Fruit fly (Drosophila melanogaster): Measurements from ENCODE around the gene wts.

wts gene

DNA sequence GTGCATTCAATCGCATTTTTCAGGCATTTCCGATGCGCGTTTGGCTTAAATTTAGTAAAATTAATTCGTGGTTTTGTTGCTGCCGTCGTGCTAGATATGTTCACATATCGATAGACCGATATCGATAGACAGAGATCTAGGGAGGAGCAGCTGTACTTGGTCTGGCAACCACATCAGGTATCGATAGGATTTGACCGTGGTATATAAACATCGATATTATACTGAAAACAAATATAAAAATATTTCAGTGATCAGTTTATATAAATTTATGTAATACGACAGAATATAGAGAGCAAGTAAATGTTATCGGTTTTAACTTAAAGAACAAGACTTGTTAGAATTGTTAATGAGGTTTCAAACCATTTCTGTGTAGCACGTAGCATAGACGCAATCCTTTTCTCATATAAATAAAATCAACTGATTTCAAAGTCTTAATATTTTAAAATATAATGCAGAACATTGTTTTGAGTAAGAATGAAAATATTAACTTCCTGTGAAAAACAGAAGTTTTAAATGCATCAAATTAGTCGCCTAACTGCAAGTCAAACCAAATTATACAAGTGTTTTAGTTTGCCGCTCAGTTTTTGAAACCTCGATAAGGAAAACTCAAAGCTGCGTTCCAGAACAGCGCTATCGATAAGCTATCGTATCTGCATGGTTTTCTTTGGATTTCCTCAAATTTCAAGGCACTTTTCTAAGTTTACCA, at the start of gene wts, which contains the start of gene dj-1beta:
wts (minus strand) TSS at position 130 of the 706 bp plus-strand sequence.
dj-1beta (plus strand) TSS at position 628 of the 706 bp plus-strand sequence.
- TF ChIP-seq Dref (GFP tag; IDR thresholded peaks at IDR 0.05) (peak; percentile 99), inv (GFP tag; IDR thresholded peaks at IDR 0.05; ENCODE audit: partially characterized antibody) (peak; percentile 88), phol (tag; optimal IDR thresholded peaks at IDR 0.05) (peak; percentile 15), cwo (GFP tag; optimal IDR thresholded peaks at IDR 0.05) (no peak), vvl (GFP tag; IDR thresholded peaks at IDR 0.05) (peak; percentile 55), Vsx1 (GFP tag; optimal IDR thresholded peaks at IDR 0.05) (no peak), grau (tag; optimal IDR thresholded peaks at IDR 0.05) (peak; percentile 8), zfh2 (GFP tag; optimal IDR thresholded peaks at IDR 0.05) (no peak), Tbp (GFP tag; optimal IDR thresholded peaks at IDR 0.05) (no peak), CG4617 (GFP tag; optimal IDR thresholded peaks at IDR 0.05; ENCODE audit: borderline replicate concordance) (peak; percentile 45), Nf-YA (GFP tag; IDR thresholded peaks at IDR 0.05) (no peak), sima (GFP tag; optimal IDR thresholded peaks at IDR 0.05) (no peak), Bgb (GFP tag; IDR thresholded peaks at IDR 0.05; ENCODE audit: partially characterized antibody) (peak; percentile 97), CG13287 (GFP tag; IDR thresholded peaks at IDR 0.05; ENCODE audit: partially characterized antibody) (peak; percentile 90), CG14710 (tag; optimal IDR thresholded peaks at IDR 0.05) (peak; percentile 52), stwl (tag; optimal IDR thresholded peaks at IDR 0.05) (peak; percentile 70), CG33213 (GFP tag; optimal IDR thresholded peaks at IDR 0.05) (no peak), her (GFP tag; optimal IDR thresholded peaks at IDR 0.05) (peak; percentile 99), slbo (GFP tag; IDR thresholded peaks at IDR 0.05) (peak; percentile 32; the same call in 1 of the 2 replicates), CG3995 (GFP tag; optimal IDR thresholded peaks at IDR 0.05) (peak; percentile 89), Ets65A (GFP tag) (no peak), sna (GFP tag; IDR thresholded peaks at IDR 0.05; ENCODE audit: partially characterized antibody) (peak; percentile 87), CG10543 (GFP tag; optimal IDR thresholded peaks at IDR 0.05) (no peak), Fer1 (GFP tag; optimal IDR thresholded peaks at IDR 0.05) (no peak), MBD-R2 (GFP tag; IDR thresholded peaks at IDR 0.05) (peak; percentile 15; the same call in 1 of the 2 replicates), pzg (GFP tag; optimal IDR thresholded peaks at IDR 0.05) (peak; percentile 86), chn (GFP tag; optimal IDR thresholded peaks at IDR 0.05) (no peak), CG34224 (GFP tag; IDR thresholded peaks at IDR 0.05; ENCODE audit: partially characterized antibody) (peak; percentile 83), CG32532 (GFP tag; IDR thresholded peaks at IDR 0.05) (0 out of 2 replicates have a peak, but pooled peaks have one; percentile 13), CG12769 (tag; optimal IDR thresholded peaks at IDR 0.05) (peak; percentile 8), CG3726 (GFP tag; IDR thresholded peaks at IDR 0.05) (no peak), Dfd (GFP tag; optimal IDR thresholded peaks at IDR 0.05) (no peak), lab (GFP tag; optimal IDR thresholded peaks at IDR 0.05) (no peak), Med (GFP tag) (peak; percentile 87), Abd-B (GFP tag; optimal IDR thresholded peaks at IDR 0.05) (peak; percentile 11), E2f2 (GFP tag; IDR thresholded peaks at IDR 0.05) (peak; percentile 94), pb (GFP tag; optimal IDR thresholded peaks at IDR 0.05) (no peak), chinmo (GFP tag; IDR thresholded peaks at IDR 0.05; ENCODE audit: partially characterized antibody) (peak; percentile 73; the same call in 3 of the 4 replicates), zen2 (GFP tag; IDR thresholded peaks at IDR 0.05; ENCODE audit: partially characterized antibody) (peak; percentile 89), Rfx (GFP tag; IDR thresholded peaks at IDR 0.05) (peak; percentile 35; the same call in 1 of the 2 replicates), CG31441 (GFP tag; IDR thresholded peaks at IDR 0.05) (peak; percentile 26; the same call in 1 of the 2 replicates), CG18262 (tag; optimal IDR thresholded peaks at IDR 0.05) (no peak), Hr3 (GFP tag; optimal IDR thresholded peaks at IDR 0.05) (peak; percentile 7), CG12391 (tag; optimal IDR thresholded peaks at IDR 0.05) (peak; percentile 43), Sry-δ (GFP tag; optimal IDR thresholded peaks at IDR 0.05) (peak; percentile 93), pho (GFP tag; optimal IDR thresholded peaks at IDR 0.05) (peak; percentile 2), CG7963 (GFP tag; IDR thresholded peaks at IDR 0.05; ENCODE audit: partially characterized antibody) (peak; percentile 91), crp (GFP tag; optimal IDR thresholded peaks at IDR 0.05) (peak in 1 of 2 experiments; percentile 9)

Measured in whole organism, embryonic.